Worm (Caenorhabditis elegans) whole organism, mixed stage, embryonic: ENCODE results near the gene wdr-5.3.

ENCODE experiments used
- M03D4.4 ChIP-seq: sonication (generic microtip); optimal IDR thresholded peaks from 2 replicates; lab custom pipeline; 2017; ENCODE audit warnings: mild to moderate bottlenecking, missing genetic modification characterization, missing compliant biosample characterization
- bed-3 ChIP-seq: fragments of 200-800 bp; sonication (Bioruptor generic); optimal IDR thresholded peaks from 3 replicates; lab custom pipeline; 2018; ENCODE audit warnings: mild to moderate bottlenecking, missing genetic modification characterization, moderate library complexity, missing compliant biosample characterization
- blmp-1 ChIP-seq: fragments of 150-350 bp; optimal IDR thresholded peaks from 2 replicates; lab custom pipeline; 2014; ENCODE audit warnings: missing biosample characterization, missing genetic modification characterization
- ceh-39 ChIP-seq: fragments of 150-350 bp; optimal IDR thresholded peaks from 2 replicates; lab custom pipeline; 2014; ENCODE audit warnings: missing biosample characterization, missing genetic modification characterization
- ces-1 ChIP-seq: fragments of 150-350 bp; optimal IDR thresholded peaks from 2 replicates; lab custom pipeline; 2014; ENCODE audit warnings: missing biosample characterization, missing genetic modification reagents, missing genetic modification characterization
- cnd-1 ChIP-seq: fragments of 200-800 bp; sonication (Bioruptor generic); optimal IDR thresholded peaks from 2 replicates; lab custom pipeline; 2018; ENCODE audit warnings: mild to moderate bottlenecking, missing genetic modification characterization, missing compliant biosample characterization
- drap-1 ChIP-seq: fragments of 200-800 bp; sonication (Bioruptor generic); optimal IDR thresholded peaks from 3 replicates; lab custom pipeline; 2018; ENCODE audit warnings: mild to moderate bottlenecking, missing genetic modification characterization, missing compliant biosample characterization
- elt-1 ChIP-seq: sonication (generic microtip); optimal IDR thresholded peaks from 2 replicates; lab custom pipeline; 2017; ENCODE audit warnings: missing genetic modification characterization, mild to moderate bottlenecking, missing compliant biosample characterization, antibody characterized with exemption, moderate library complexity, borderline replicate concordance; ENCODE audit not compliant: insufficient read depth
- elt-3 ChIP-seq: fragments of 150-350 bp; optimal IDR thresholded peaks from 2 replicates; lab custom pipeline; 2014; ENCODE audit warnings: missing biosample characterization, missing genetic modification characterization
- ham-2 ChIP-seq: fragments of 200-800 bp; sonication (Bioruptor generic); optimal IDR thresholded peaks from 2 replicates; lab custom pipeline; 2018; ENCODE audit warnings: mild to moderate bottlenecking, missing genetic modification characterization, missing compliant biosample characterization
- hlh-1 ChIP-seq: fragments of 150-350 bp; optimal IDR thresholded peaks from 2 replicates; lab custom pipeline; 2014; ENCODE audit warnings: missing biosample characterization, missing genetic modification reagents, missing genetic modification characterization
- lin-32 ChIP-seq: fragments of 200-800 bp; sonication (Bioruptor generic); optimal IDR thresholded peaks from 2 replicates; lab custom pipeline; 2018; ENCODE audit warnings: mild to moderate bottlenecking, missing genetic modification characterization, missing compliant biosample characterization
- lsy-2 ChIP-seq: fragments of 150-350 bp; optimal IDR thresholded peaks from 2 replicates; lab custom pipeline; 2014; ENCODE audit warnings: missing biosample characterization, missing genetic modification characterization
- mep-1 ChIP-seq: fragments of 150-350 bp; optimal IDR thresholded peaks from 2 replicates; lab custom pipeline; 2017; ENCODE audit warnings: missing biosample characterization, missing genetic modification reagents, missing genetic modification characterization, inconsistent platforms
- mls-2 ChIP-seq: sonication (generic microtip); optimal IDR thresholded peaks from 2 replicates; lab custom pipeline; 2016; ENCODE audit warnings: mild to moderate bottlenecking, missing genetic modification characterization, moderate library complexity, missing compliant biosample characterization
- nhr-12 ChIP-seq: fragments of 150-350 bp; optimal IDR thresholded peaks from 2 replicates; lab custom pipeline; 2014; ENCODE audit warnings: missing biosample characterization, missing genetic modification characterization
- nhr-2 ChIP-seq: fragments of 150-350 bp; optimal IDR thresholded peaks from 2 replicates; lab custom pipeline; 2014; ENCODE audit warnings: missing biosample characterization, missing genetic modification characterization
- nhr-237 ChIP-seq: fragments of 150-350 bp; optimal IDR thresholded peaks from 2 replicates; lab custom pipeline; 2014; ENCODE audit warnings: missing biosample characterization, missing genetic modification characterization
- nhr-28 ChIP-seq: fragments of 150-350 bp; optimal IDR thresholded peaks from 2 replicates; lab custom pipeline; 2014; ENCODE audit warnings: missing biosample characterization, missing genetic modification characterization
- nhr-76 ChIP-seq: sonication (generic microtip); optimal IDR thresholded peaks from 2 replicates; lab custom pipeline; 2017; ENCODE audit warnings: missing biosample characterization, missing genetic modification characterization
- pha-4 ChIP-seq: fragments of 150-350 bp; optimal IDR thresholded peaks from 2 replicates; lab custom pipeline; 2018; ENCODE audit warnings: missing biosample characterization, missing genetic modification reagents, missing genetic modification characterization
- sem-2 ChIP-seq: fragments of 200-800 bp; sonication (Bioruptor generic); optimal IDR thresholded peaks from 2 replicates; lab custom pipeline; 2018; ENCODE audit warnings: mild to moderate bottlenecking, missing genetic modification characterization, missing compliant biosample characterization
- snpc-4 ChIP-seq: fragments of 150-350 bp; optimal IDR thresholded peaks from 2 replicates; lab custom pipeline; 2014; ENCODE audit warnings: missing biosample characterization, missing genetic modification characterization
- sptf-1 ChIP-seq: sonication (generic microtip); optimal IDR thresholded peaks from 2 replicates; lab custom pipeline; 2017; ENCODE audit warnings: mild to moderate bottlenecking, missing genetic modification characterization, moderate library complexity, missing compliant biosample characterization
- tbx-8 ChIP-seq: fragments of 200-800 bp; sonication (Bioruptor generic); optimal IDR thresholded peaks from 2 replicates; lab custom pipeline; 2018; ENCODE audit warnings: mild to moderate bottlenecking, missing genetic modification characterization, moderate library complexity, missing compliant biosample characterization
- unc-120 ChIP-seq: sonication (generic microtip); optimal IDR thresholded peaks from 2 replicates; lab custom pipeline; 2017; ENCODE audit warnings: missing genetic modification characterization, missing compliant biosample characterization; ENCODE audit not compliant: poor library complexity, severe bottlenecking
- unc-39 ChIP-seq: fragments of 150-350 bp; optimal IDR thresholded peaks from 2 replicates; lab custom pipeline; 2014; ENCODE audit warnings: missing biosample characterization, missing genetic modification characterization
- unc-62 ChIP-seq: fragments of 150-350 bp; optimal IDR thresholded peaks from 2 replicates; lab custom pipeline; 2014; ENCODE audit warnings: missing biosample characterization, missing genetic modification reagents, missing genetic modification characterization
- zip-8 ChIP-seq: fragments of 150-350 bp; optimal IDR thresholded peaks from 2 replicates; lab custom pipeline; 2014; ENCODE audit warnings: missing biosample characterization, missing genetic modification characterization
- ztf-11 ChIP-seq: fragments of 150-350 bp; optimal IDR thresholded peaks from 2 replicates; lab custom pipeline; 2014; ENCODE audit warnings: missing biosample characterization, missing genetic modification characterization

Gene wdr-5.3

DNA sequence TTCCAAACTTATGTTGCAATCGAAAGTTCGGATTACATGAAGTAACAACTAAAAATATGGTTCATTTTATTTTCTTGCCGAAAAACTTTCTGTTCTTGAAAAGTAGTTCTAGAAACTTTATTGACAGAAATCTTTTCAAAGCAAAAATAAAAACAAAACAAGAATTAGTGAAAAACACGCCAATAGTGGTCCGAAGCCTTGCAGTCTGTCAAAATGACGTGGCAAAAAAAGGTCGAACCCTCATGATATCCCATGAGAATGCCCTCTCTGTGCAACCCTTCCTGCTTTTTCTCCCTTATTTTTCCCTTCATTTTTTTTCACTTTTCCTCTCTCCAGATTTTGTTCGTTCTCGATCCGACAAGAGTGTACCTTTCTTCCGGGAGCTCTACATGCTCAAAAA is 37.8 kb upstream of the wdr-5.3 start:
- TF ChIP-seq bed-3 (no peak), nhr-12 (tag; lab: Kevin White, UChicago) (no peak), mep-1 (tag; lab: Kevin White, UChicago) (no peak), unc-62 (GFP tag; lab: Kevin White, UChicago) (no peak), M03D4.4 (tag; lab: Kevin White, UChicago) (no peak), unc-39 (tag; lab: Kevin White, UChicago) (no peak), elt-1 (tag; lab: Kevin White, UChicago) (no peak), sptf-1 (tag; lab: Kevin White, UChicago) (no peak), blmp-1 (tag; lab: Kevin White, UChicago) (no peak), lin-32 (GFP tag; lab: Kevin White, UChicago) (no peak), ham-2 (GFP tag; lab: Kevin White, UChicago) (no peak), zip-8 (tag; lab: Kevin White, UChicago) (no peak), snpc-4 (tag; lab: Kevin White, UChicago) (no peak), ceh-39 (no peak), drap-1 (GFP tag; lab: Kevin White, UChicago) (no peak), pha-4 (tag; lab: Kevin White, UChicago) (no peak), nhr-2 (no peak), elt-3 (tag; lab: Kevin White, UChicago) (no peak), lsy-2 (tag; lab: Kevin White, UChicago) (no peak), mls-2 (no peak)

DNA sequence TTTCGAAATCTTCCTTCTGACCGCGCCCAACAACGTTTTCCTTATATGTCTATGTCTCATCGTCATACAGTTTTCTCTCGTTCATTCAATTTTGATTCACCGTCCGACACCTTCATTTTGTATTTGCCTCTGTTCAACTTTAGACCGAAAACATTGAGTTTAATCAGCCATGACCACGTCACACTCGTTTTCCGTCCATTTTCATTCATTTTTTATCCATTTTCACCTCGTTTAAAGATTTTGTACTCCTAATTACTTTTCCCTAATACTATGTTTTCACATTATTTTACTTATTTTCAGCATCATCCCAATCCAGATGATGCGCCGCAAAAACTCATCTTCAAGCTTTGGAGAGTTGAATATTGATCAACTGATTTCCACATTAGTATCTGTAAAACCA is 34.7 kb upstream of the wdr-5.3 start, which contains the start of gene pph-1:
TSS of gene pph-1 (plus strand) at position 301 of the 400 bp plus-strand sequence.
- TF ChIP-seq mls-2 (no peak), cnd-1 (tag; lab: Kevin White, UChicago) (no peak), nhr-12 (tag; lab: Kevin White, UChicago) (no peak), tbx-8 (GFP tag; lab: Kevin White, UChicago) (no peak)

DNA sequence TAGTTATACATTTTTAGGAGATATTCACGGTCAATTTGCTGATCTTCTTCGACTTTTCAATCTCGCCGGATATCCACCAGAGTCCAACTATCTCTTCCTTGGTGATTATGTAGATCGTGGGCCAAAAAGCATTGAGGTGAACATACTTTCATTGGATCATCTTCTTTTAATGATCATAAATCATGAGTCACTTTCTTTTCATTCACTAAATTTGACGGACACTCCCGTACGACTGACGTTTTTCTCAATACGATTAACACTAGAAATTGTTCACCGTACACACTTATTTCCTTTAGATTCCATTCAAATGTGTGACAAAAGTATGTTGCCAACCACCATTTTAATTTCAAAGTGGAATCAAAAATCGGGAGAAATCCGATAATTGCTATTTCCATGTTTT is 34.0 kb upstream of the wdr-5.3 start:
- TF ChIP-seq nhr-237 (no peak), mls-2 (no peak), nhr-12 (tag; lab: Kevin White, UChicago) (no peak), blmp-1 (tag; lab: Kevin White, UChicago) (no peak), sem-2 (no peak), pha-4 (tag; lab: Kevin White, UChicago) (no peak), unc-62 (GFP tag; lab: Kevin White, UChicago) (no peak)

DNA sequence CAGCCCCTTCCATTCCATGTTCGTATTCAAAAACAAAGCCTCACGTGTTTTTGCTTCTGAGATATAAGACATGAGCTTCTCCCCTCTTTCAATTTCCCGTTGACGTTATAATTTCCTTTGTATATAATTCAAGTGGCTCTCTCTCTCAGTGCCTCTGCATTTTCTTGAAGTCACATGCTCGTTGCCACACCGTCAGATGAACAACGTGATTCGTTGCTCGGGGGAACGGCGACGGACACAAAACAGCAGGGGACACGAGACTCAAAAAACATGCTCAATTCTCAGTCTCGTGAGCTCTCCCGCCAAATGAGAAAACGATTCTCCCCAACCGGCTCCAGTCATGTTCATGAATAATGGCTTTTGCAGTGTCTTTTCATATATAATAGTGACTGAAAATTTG is 28.6 kb upstream of the wdr-5.3 start:
- TF ChIP-seq ztf-11 (tag; lab: Kevin White, UChicago) (no peak), nhr-237 (no peak), elt-3 (tag; lab: Kevin White, UChicago) (no peak), M03D4.4 (tag; lab: Kevin White, UChicago) (no peak), sem-2 (no peak)

DNA sequence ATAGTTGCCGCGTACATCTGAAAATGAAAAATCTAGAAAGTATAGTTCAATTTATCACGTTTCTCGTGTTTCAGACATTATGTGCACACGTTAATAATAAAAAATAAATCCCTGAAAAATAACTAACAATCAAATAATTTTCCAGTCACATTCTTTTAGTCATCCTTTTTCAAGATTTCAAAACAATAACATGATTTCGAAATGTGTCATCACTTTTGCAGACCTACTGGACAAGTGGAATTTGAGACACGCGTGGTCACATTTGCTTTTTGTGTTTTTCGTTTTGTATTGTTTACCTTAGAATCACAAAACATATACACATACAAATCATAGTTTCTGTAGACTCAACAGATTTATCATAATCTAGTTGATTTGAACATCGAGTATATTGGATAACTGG is 27.5 kb upstream of the wdr-5.3 start:
- TF ChIP-seq sem-2 (no peak), nhr-12 (tag; lab: Kevin White, UChicago) (no peak), lin-32 (GFP tag; lab: Kevin White, UChicago) (no peak)

DNA sequence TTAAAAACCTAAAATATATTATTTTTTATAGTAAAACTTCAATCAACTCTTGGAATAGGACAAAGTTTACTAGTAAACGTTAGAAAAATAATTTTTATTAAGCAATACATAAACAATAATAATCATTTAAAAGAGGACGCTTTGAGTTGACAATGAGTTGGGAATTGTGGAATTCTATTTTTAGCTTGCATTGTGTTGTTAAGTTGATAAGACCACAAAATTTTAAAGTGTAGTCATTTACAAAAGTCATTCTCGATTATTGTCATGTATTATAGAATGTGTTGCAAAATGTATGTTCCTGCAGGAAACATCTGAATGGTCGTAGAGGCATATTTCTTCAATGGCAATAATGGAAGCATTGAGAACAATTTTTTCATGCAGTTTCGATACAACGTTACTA is 25.9 kb upstream of the wdr-5.3 start:
- TF ChIP-seq elt-3 (tag; lab: Kevin White, UChicago): no peak
- TF ChIP-seq ztf-11 (tag; lab: Kevin White, UChicago): no peak
- TF ChIP-seq M03D4.4 (tag; lab: Kevin White, UChicago): no peak
- TF ChIP-seq nhr-28 (tag; lab: Kevin White, UChicago): no peak
- TF ChIP-seq cnd-1 (tag; lab: Kevin White, UChicago): no peak
- TF ChIP-seq unc-39 (tag; lab: Kevin White, UChicago): no peak
- TF ChIP-seq nhr-2: no peak
- TF ChIP-seq hlh-1: no peak
- no peak for TF ChIP-seq snpc-4 (tag; lab: Kevin White, UChicago)
- TF ChIP-seq lsy-2 (tag; lab: Kevin White, UChicago): no peak
- TF ChIP-seq nhr-76 (tag; lab: Kevin White, UChicago): no peak
- no peak for TF ChIP-seq mep-1 (tag; lab: Kevin White, UChicago)
- TF ChIP-seq unc-120 (tag; lab: Kevin White, UChicago): no peak
- TF ChIP-seq ceh-39: no peak
- TF ChIP-seq tbx-8 (GFP tag; lab: Kevin White, UChicago): no peak
- no peak for TF ChIP-seq ces-1 (GFP tag; lab: Kevin White, UChicago)
- no peak for TF ChIP-seq nhr-237
- no peak for TF ChIP-seq lin-32 (GFP tag; lab: Kevin White, UChicago)
- TF ChIP-seq elt-1 (tag; lab: Kevin White, UChicago): no peak
